Fruit fly (Drosophila melanogaster) whole organism, embryonic: ENCODE measurements around the gene CG42748.
A peak's percentile ranks its signal among the peaks of the same experiment; 100 is the strongest.

ENCODE experiments used
- Atf-2 ChIP-seq: fragments of 200-800 bp; sonication (Bioruptor generic); optimal IDR thresholded peaks from 2 replicates; lab custom pipeline; 2016; ENCODE audit warnings: missing biosample characterization, missing genetic modification characterization
- Atf3 ChIP-seq: fragments of 200-800 bp; sonication (Bioruptor generic); optimal IDR thresholded peaks from 3 replicates; lab custom pipeline; 2016; ENCODE audit warnings: missing biosample characterization, missing genetic modification characterization
- Atf6 ChIP-seq: fragments of 200-800 bp; sonication (Bioruptor generic); IDR thresholded peaks from 2 replicates; pipeline ENCODE4 v1.3.6; 2022; ENCODE audit warnings: missing biosample characterization, missing genetic modification characterization
- CG11398 ChIP-seq: fragments of 200-800 bp; sonication (Bioruptor generic); optimal IDR thresholded peaks from 2 replicates; lab custom pipeline; 2016; ENCODE audit warnings: missing biosample characterization, missing genetic modification characterization
- CG11560 ChIP-seq: fragments of 200-800 bp; sonication (Bioruptor generic); IDR thresholded peaks from 3 replicates; pipeline ENCODE4 v1.3.6; 2022; ENCODE audit warnings: missing biosample characterization, missing genetic modification characterization
- CG12104 ChIP-seq: fragments of 200-800 bp; sonication (Bioruptor generic); optimal IDR thresholded peaks from 3 replicates; lab custom pipeline; 2016; ENCODE audit warnings: missing biosample characterization, missing genetic modification characterization
- CG12391 ChIP-seq: fragments of 200-800 bp; sonication (Bioruptor generic); optimal IDR thresholded peaks from 3 replicates; lab custom pipeline; 2018; ENCODE audit warnings: missing biosample characterization, mild to moderate bottlenecking, missing genetic modification characterization, moderate library complexity
- CG12744 ChIP-seq: fragments of 200-800 bp; sonication (Bioruptor generic); optimal IDR thresholded peaks from 2 replicates; lab custom pipeline; 2016; ENCODE audit warnings: missing biosample characterization, missing genetic modification characterization
- CG12769 ChIP-seq: fragments of 200-800 bp; sonication (Bioruptor generic); optimal IDR thresholded peaks from 2 replicates; lab custom pipeline; 2019; ENCODE audit warnings: missing biosample characterization, mild to moderate bottlenecking, missing genetic modification characterization, moderate library complexity
- CG14710 ChIP-seq: fragments of 200-800 bp; sonication (Bioruptor generic); optimal IDR thresholded peaks from 3 replicates; lab custom pipeline; 2019; ENCODE audit warnings: missing biosample characterization, mild to moderate bottlenecking, missing genetic modification characterization, moderate library complexity
- CG1602 ChIP-seq: fragments of 200-800 bp; sonication (Bioruptor generic); optimal IDR thresholded peaks from 3 replicates; lab custom pipeline; 2016; ENCODE audit warnings: missing biosample characterization, missing genetic modification characterization
- CG16815 ChIP-seq: fragments of 200-800 bp; sonication (Bioruptor generic); optimal IDR thresholded peaks from 3 replicates; lab custom pipeline; 2017; ENCODE audit warnings: missing biosample characterization, mild to moderate bottlenecking, missing genetic modification characterization
- CG17361 ChIP-seq: fragments of 200-800 bp; sonication (Bioruptor generic); IDR thresholded peaks from 3 replicates; pipeline ENCODE4 v1.3.6; 2022; ENCODE audit warnings: missing biosample characterization, missing genetic modification characterization
- CG17829 ChIP-seq: fragments of 200-800 bp; optimal IDR thresholded peaks from 2 replicates; lab custom pipeline; 2019; ENCODE audit warnings: missing biosample characterization, mild to moderate bottlenecking, missing genetic modification characterization, moderate library complexity
- CG18476 ChIP-seq: fragments of 200-800 bp; sonication (Bioruptor generic); optimal IDR thresholded peaks from 2 replicates; lab custom pipeline; 2016; ENCODE audit warnings: missing biosample characterization, mild to moderate bottlenecking, missing genetic modification characterization
- CG2116 ChIP-seq: fragments of 200-800 bp; sonication (Bioruptor generic); optimal IDR thresholded peaks from 3 replicates; lab custom pipeline; 2018; ENCODE audit warnings: missing biosample characterization, mild to moderate bottlenecking, missing genetic modification characterization
- CG2120 ChIP-seq: fragments of 200-800 bp; sonication (Bioruptor generic); optimal IDR thresholded peaks from 3 replicates; lab custom pipeline; 2016; ENCODE audit warnings: missing biosample characterization, missing genetic modification characterization
- CG2199 ChIP-seq: fragments of 200-800 bp; sonication (Bioruptor generic); IDR thresholded peaks from 3 replicates; pipeline ENCODE4 v1.3.6; 2022; ENCODE audit warnings: missing biosample characterization, missing genetic modification characterization
- CG31441 ChIP-seq: fragments of 200-800 bp; sonication (Bioruptor generic); IDR thresholded peaks from 2 replicates; pipeline ENCODE4 v1.3.6; 2022; ENCODE audit warnings: missing biosample characterization, missing genetic modification characterization
- CG4282 ChIP-seq: fragments of 200-800 bp; sonication (Bioruptor generic); optimal IDR thresholded peaks from 2 replicates; lab custom pipeline; 2016; ENCODE audit warnings: missing biosample characterization, missing genetic modification characterization
- CG6254 ChIP-seq: fragments of 200-800 bp; sonication (Bioruptor generic); optimal IDR thresholded peaks from 3 replicates; lab custom pipeline; 2017; ENCODE audit warnings: mild to moderate bottlenecking, missing biosample characterization, missing genetic modification reagents, missing genetic modification characterization
- CG7839 ChIP-seq: fragments of 200-800 bp; sonication (Bioruptor generic); optimal IDR thresholded peaks from 3 replicates; lab custom pipeline; 2018; ENCODE audit warnings: missing biosample characterization, mild to moderate bottlenecking, missing genetic modification characterization, moderate library complexity
- CG9727 ChIP-seq: fragments of 200-800 bp; sonication (Bioruptor generic); optimal IDR thresholded peaks from 3 replicates; lab custom pipeline; 2017; ENCODE audit warnings: missing biosample characterization, mild to moderate bottlenecking, missing genetic modification characterization
- CG9817 ChIP-seq: fragments of 200-800 bp; sonication (Bioruptor generic); optimal IDR thresholded peaks from 2 replicates; lab custom pipeline; 2018; ENCODE audit warnings: missing biosample characterization, mild to moderate bottlenecking, missing genetic modification characterization, moderate library complexity
- D19A ChIP-seq: fragments of 200-800 bp; optimal IDR thresholded peaks from 3 replicates; lab custom pipeline; 2019; ENCODE audit warnings: missing biosample characterization, mild to moderate bottlenecking, missing genetic modification characterization, moderate library complexity
- Dfd ChIP-seq, 2 experiments: fragments of >200 bp; optimal IDR thresholded peaks; 2 replicates each; lab custom pipeline; 2017; ENCODE audit warnings: missing biosample characterization in 2 of 2, missing genetic modification characterization in 2 of 2
- MTF-1 ChIP-seq: fragments of 200-800 bp; sonication (Bioruptor generic); optimal IDR thresholded peaks from 2 replicates; lab custom pipeline; 2018; ENCODE audit warnings: missing biosample characterization, mild to moderate bottlenecking, missing genetic modification characterization, borderline replicate concordance
- Poxn ChIP-seq: fragments of 200-800 bp; sonication (Bioruptor generic); IDR thresholded peaks from 2 replicates; pipeline ENCODE4 v1.3.6; 2022; ENCODE audit warnings: missing biosample characterization, missing genetic modification characterization
- Sin3A ChIP-seq: fragments of >200 bp; optimal IDR thresholded peaks from 2 replicates; lab custom pipeline; 2018
- Trl ChIP-seq, 3 experiments: fragments of >200 bp in 2 of 3; fragments of 200-800 bp in 1 of 3; sonication (Bioruptor generic) in 1 of 3; optimal IDR thresholded peaks; 2 replicates in 1 of 3; 3 replicates in 2 of 3; lab custom pipeline; 2016 to 2017; ENCODE audit warnings: missing biosample characterization in 1 of 3, missing genetic modification characterization in 1 of 3
- bbx ChIP-seq: fragments of 200-800 bp; sonication (Bioruptor generic); IDR thresholded peaks from 2 replicates; pipeline ENCODE4 v1.3.6; 2022; ENCODE audit warnings: missing biosample characterization, missing genetic modification characterization; ENCODE audit not compliant: partially characterized antibody
- cad ChIP-seq: fragments of >200 bp; optimal IDR thresholded peaks from 2 replicates; lab custom pipeline; 2017; ENCODE audit warnings: missing biosample characterization, missing genetic modification characterization
- chif ChIP-seq, 2 experiments: fragments of 200-800 bp; sonication (Bioruptor generic); optimal IDR thresholded peaks; 3 replicates each; lab custom pipeline; 2016; ENCODE audit warnings: missing biosample characterization in 2 of 2, missing genetic modification characterization in 2 of 2
- dan ChIP-seq: fragments of 200-800 bp; sonication (Bioruptor generic); IDR thresholded peaks from 2 replicates; pipeline ENCODE4 v1.3.6; 2022; ENCODE audit warnings: missing biosample characterization, missing genetic modification characterization
- dimm ChIP-seq: fragments of 200-800 bp; sonication (Bioruptor generic); IDR thresholded peaks from 2 replicates; pipeline ENCODE4 v1.3.6; 2022; ENCODE audit warnings: missing biosample characterization, missing genetic modification characterization
- fru ChIP-seq: fragments of >200 bp; optimal IDR thresholded peaks from 2 replicates; lab custom pipeline; 2017
- fu2 ChIP-seq: fragments of 200-800 bp; sonication (Bioruptor generic); optimal IDR thresholded peaks from 2 replicates; lab custom pipeline; 2016; ENCODE audit warnings: missing biosample characterization, missing genetic modification characterization
- gem ChIP-seq: fragments of 200-800 bp; sonication (Bioruptor generic); optimal IDR thresholded peaks from 2 replicates; lab custom pipeline; 2019; ENCODE audit warnings: missing biosample characterization, mild to moderate bottlenecking, missing genetic modification characterization, moderate library complexity
- lov ChIP-seq, 2 experiments: fragments of 200-800 bp in 1 of 2; fragments of >200 bp in 1 of 2; sonication (Bioruptor generic) in 1 of 2; IDR thresholded peaks in 1 of 2; optimal IDR thresholded peaks in 1 of 2; 2 replicates in 1 of 2; 3 replicates in 1 of 2; pipeline versions ENCODE4 v1.3.6 to Lab custom; 2017 to 2022; ENCODE audit warnings: missing biosample characterization in 1 of 2, missing genetic modification characterization in 1 of 2
- pan ChIP-seq, 4 experiments: fragments of >200 bp in 3 of 4; fragments of 200-800 bp in 1 of 4; sonication (Bioruptor generic) in 1 of 4; optimal IDR thresholded peaks in 3 of 4; IDR thresholded peaks in 1 of 4; 2 replicates each; pipeline versions ENCODE4 v1.3.6 to Lab custom; 2017 to 2022; ENCODE audit warnings: missing biosample characterization in 2 of 4, missing genetic modification characterization in 2 of 4, mixed read lengths in 1 of 4
- pfk ChIP-seq: fragments of 200-800 bp; sonication (Bioruptor generic); optimal IDR thresholded peaks from 2 replicates; lab custom pipeline; 2018; ENCODE audit warnings: missing biosample characterization, mild to moderate bottlenecking, missing genetic modification characterization, moderate library complexity
- row ChIP-seq: fragments of 200-800 bp; sonication (Bioruptor generic); IDR thresholded peaks from 3 replicates; pipeline ENCODE4 v1.3.6; 2022; ENCODE audit warnings: missing biosample characterization, missing genetic modification characterization
- sens ChIP-seq: fragments of 200-800 bp; sonication (Bioruptor generic); peaks from one replicate; lab custom pipeline; 2016; ENCODE audit warnings: missing biosample characterization, missing genetic modification characterization
- sisA ChIP-seq: fragments of 200-800 bp; sonication (Bioruptor generic); IDR thresholded peaks from 2 replicates; pipeline ENCODE4 v1.3.6; 2022; ENCODE audit warnings: missing biosample characterization, missing genetic modification characterization
- slp2 ChIP-seq: fragments of 200-800 bp; sonication (Bioruptor generic); optimal IDR thresholded peaks from 2 replicates; lab custom pipeline; 2016; ENCODE audit warnings: missing biosample characterization, missing genetic modification characterization
- stc ChIP-seq: fragments of 200-800 bp; sonication (Bioruptor generic); IDR thresholded peaks from 2 replicates; pipeline ENCODE4 v1.3.6; 2022; ENCODE audit warnings: missing biosample characterization, missing genetic modification characterization
- tin ChIP-seq: fragments of 200-800 bp; sonication (Bioruptor generic); optimal IDR thresholded peaks from 3 replicates; lab custom pipeline; 2016; ENCODE audit warnings: missing biosample characterization, missing genetic modification characterization
- ttk ChIP-seq: fragments of 200-800 bp; sonication (Bioruptor generic); IDR thresholded peaks from 2 replicates; pipeline ENCODE4 v2.1.2; 2022; ENCODE audit warnings: missing biosample characterization, missing genetic modification characterization
- tx ChIP-seq: fragments of 200-800 bp; sonication (Bioruptor generic); optimal IDR thresholded peaks from 2 replicates; lab custom pipeline; 2016; ENCODE audit warnings: missing biosample characterization, missing genetic modification characterization
- unc-4 ChIP-seq: fragments of 200-800 bp; sonication (Bioruptor generic); IDR thresholded peaks from 2 replicates; pipeline ENCODE4 v1.3.6; 2022; ENCODE audit warnings: missing biosample characterization, missing genetic modification characterization; ENCODE audit not compliant: partially characterized antibody

CG42748 gene

DNA sequence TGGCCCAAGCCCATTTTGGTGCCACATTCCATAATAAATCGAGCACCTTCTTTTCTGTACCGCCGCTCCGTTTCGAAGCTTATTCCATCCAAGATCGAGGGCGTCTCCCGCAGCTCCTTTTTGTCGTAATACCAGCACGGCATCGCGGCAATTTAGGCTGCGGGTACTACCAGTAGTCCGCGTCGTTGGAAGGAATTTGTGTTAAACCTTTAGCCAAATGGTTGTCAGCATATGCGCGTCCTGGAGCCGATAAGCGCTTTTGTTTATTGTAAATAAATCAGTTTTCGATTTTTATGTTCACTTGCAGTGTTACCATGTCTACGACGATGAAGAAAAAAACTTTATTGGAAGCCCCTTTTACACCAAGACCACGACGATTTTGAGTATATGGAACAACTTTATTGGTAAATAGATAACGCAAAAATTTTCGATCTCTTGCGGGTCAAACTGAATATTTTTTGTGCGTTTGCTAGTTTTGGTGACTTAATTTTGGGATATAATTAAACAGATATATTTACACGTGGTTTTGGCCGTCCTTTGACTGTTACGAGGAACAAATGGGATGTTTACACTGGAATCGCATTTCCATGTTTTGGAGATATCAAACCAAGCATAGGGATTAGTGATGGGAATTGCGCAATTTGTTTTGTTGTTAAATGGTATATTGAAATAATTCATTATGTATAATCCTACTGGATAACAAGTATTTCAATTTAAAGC lies 1.3 kb upstream of the CG42748 start, which contains the start of gene CycK (continued):
- TF ChIP-seq Dfd (GFP tag; optimal IDR thresholded peaks at IDR 0.05; lab: Kevin White, UChicago): peak in 1 of 2 experiments; percentile 29
- peak; percentile 10 for TF ChIP-seq CG12391
- no peak for TF ChIP-seq cad
- TF ChIP-seq Trl (optimal IDR thresholded peaks at IDR 0.05; lab: Kevin White, UChicago): no peak
- TF ChIP-seq Trl (GFP tag; optimal IDR thresholded peaks at IDR 0.05; lab: Kevin White, UChicago): no peak
- no peak for TF ChIP-seq fru (lab: Kevin White, UChicago)
- no peak for TF ChIP-seq CG11398
- TF ChIP-seq slp2 (GFP tag; lab: Kevin White, UChicago): no peak
- peak; percentile 8 for TF ChIP-seq Atf3 (GFP tag; lab: Kevin White, UChicago)
- no peak for TF ChIP-seq CG12104 (GFP tag; lab: Kevin White, UChicago)
- TF ChIP-seq CG18476 (GFP tag; lab: Kevin White, UChicago): no peak
- peak; percentile 39 for TF ChIP-seq CG2120 (GFP tag; lab: Kevin White, UChicago)
- no peak for TF ChIP-seq D19A (tag; lab: Kevin White, UChicago)
- TF ChIP-seq gem: peak; percentile 43
- no peak for TF ChIP-seq Atf6 (GFP tag; lab: Robert Waterston, UW)
- peak; percentile 38 for TF ChIP-seq pfk
- TF ChIP-seq MTF-1 (GFP tag; lab: Kevin White, UChicago): no peak
- TF ChIP-seq CG17829 (tag; lab: Kevin White, UChicago): peak; percentile 1
- TF ChIP-seq stc (GFP tag; lab: Robert Waterston, UW): no peak
- TF ChIP-seq tin (GFP tag; lab: Kevin White, UChicago): no peak
- TF ChIP-seq CG12769 (tag; lab: Kevin White, UChicago): no peak
- TF ChIP-seq CG2199 (GFP tag; lab: Robert Waterston, UW): 0 out of 3 replicates have a peak, but pooled peaks have one; percentile 64
- 0 out of 3 replicates have a peak, but pooled peaks have one; percentile 38 for TF ChIP-seq CG17361 (GFP tag; lab: Robert Waterston, UW)
- TF ChIP-seq CG14710 (tag; lab: Kevin White, UChicago): peak; percentile 46
- peak; percentile 86 for TF ChIP-seq sens (GFP tag; lab: Kevin White, UChicago)
- TF ChIP-seq unc-4 (GFP tag; lab: Robert Waterston, UW): no peak
- TF ChIP-seq fu2: peak; percentile 23
- TF ChIP-seq CG31441: no peak
- TF ChIP-seq chif (GFP tag; optimal IDR thresholded peaks at IDR 0.05; lab: Kevin White, UChicago): peak in 1 of 2 experiments; percentile 3
- TF ChIP-seq CG7839: peak; percentile 28
- TF ChIP-seq Sin3A (lab: Kevin White, UChicago): peak; percentile 45
- TF ChIP-seq pan (optimal IDR thresholded peaks at IDR 0.05; lab: Kevin White, UChicago): no peak
- no peak for TF ChIP-seq pan (GFP tag; optimal IDR thresholded peaks at IDR 0.05 in 1 of 2, IDR thresholded peaks at IDR 0.05 in 1 of 2)
- peak; percentile 18 for TF ChIP-seq CG1602 (GFP tag; lab: Kevin White, UChicago)
- TF ChIP-seq ttk (GFP tag; lab: Robert Waterston, UW): no peak
- no peak for TF ChIP-seq CG16815 (GFP tag; lab: Kevin White, UChicago)
- TF ChIP-seq CG6254 (GFP tag; lab: Kevin White, UChicago): no peak
- TF ChIP-seq CG9727 (GFP tag; lab: Kevin White, UChicago): no peak
- no peak for TF ChIP-seq tx (GFP tag; lab: Kevin White, UChicago)
- TF ChIP-seq dan: no peak
- TF ChIP-seq CG12744 (GFP tag; lab: Kevin White, UChicago): no peak
- TF ChIP-seq CG9817 (tag; lab: Kevin White, UChicago): peak; percentile 18
- TF ChIP-seq lov (optimal IDR thresholded peaks at IDR 0.05; lab: Kevin White, UChicago): no peak
- TF ChIP-seq lov (GFP tag; IDR thresholded peaks at IDR 0.05; lab: Robert Waterston, UW): no peak
- TF ChIP-seq CG11560 (tag; lab: Robert Waterston, UW): no peak
- no peak for TF ChIP-seq Poxn (GFP tag; lab: Robert Waterston, UW)
- TF ChIP-seq sisA (GFP tag; lab: Robert Waterston, UW): no peak
- peak; percentile 84 for TF ChIP-seq row (GFP tag; lab: Robert Waterston, UW)
- peak; percentile 22 for TF ChIP-seq CG2116 (GFP tag; lab: Kevin White, UChicago)
- TF ChIP-seq bbx (GFP tag; lab: Robert Waterston, UW): no peak
- TF ChIP-seq CG4282 (GFP tag; lab: Kevin White, UChicago): no peak
- no peak for TF ChIP-seq dimm (GFP tag; lab: Robert Waterston, UW)
- TF ChIP-seq Atf-2 (GFP tag; lab: Kevin White, UChicago): no peak
